Fruit fly (Drosophila melanogaster) whole organism, adult: Measurements from ENCODE around the gene alpha-Est7.
A peak's percentile ranks its signal among the peaks of the same experiment; 100 is the strongest.

Experiments
- CG11617 ChIP-seq: fragments of 200-800 bp; sonication (Bioruptor generic); optimal IDR thresholded peaks from 2 replicates; lab custom pipeline; 2017; ENCODE audit warnings: mild to moderate bottlenecking, missing biosample characterization, missing genetic modification reagents, missing genetic modification characterization
- CG1620 ChIP-seq: fragments of 200-800 bp; sonication (Bioruptor generic); optimal IDR thresholded peaks from 2 replicates; lab custom pipeline; 2016; ENCODE audit warnings: missing biosample characterization, missing genetic modification characterization
- CG33017 ChIP-seq: fragments of 200-800 bp; sonication (Bioruptor generic); optimal IDR thresholded peaks from 2 replicates; lab custom pipeline; 2018; ENCODE audit warnings: missing biosample characterization, mild to moderate bottlenecking, missing genetic modification characterization, moderate library complexity
- CG7101 ChIP-seq: fragments of 200-800 bp; sonication (Bioruptor generic); optimal IDR thresholded peaks from 2 replicates; lab custom pipeline; 2018; ENCODE audit warnings: missing biosample characterization, mild to moderate bottlenecking, missing genetic modification characterization, moderate library complexity
- Clk ChIP-seq: fragments of 200-800 bp; sonication (Bioruptor generic); optimal IDR thresholded peaks from 2 replicates; lab custom pipeline; 2017; ENCODE audit warnings: missing biosample characterization, missing genetic modification characterization
- Hr96 ChIP-seq: fragments of 200-800 bp; sonication (Bioruptor generic); optimal IDR thresholded peaks from 2 replicates; lab custom pipeline; 2016; ENCODE audit warnings: missing biosample characterization, missing genetic modification characterization
- bab1 ChIP-seq: fragments of 200-800 bp; sonication (Bioruptor generic); optimal IDR thresholded peaks from 3 replicates; lab custom pipeline; 2019; ENCODE audit warnings: missing biosample characterization, mild to moderate bottlenecking, missing genetic modification characterization, moderate library complexity
- cnc ChIP-seq, 2 experiments: fragments of >200 bp; optimal IDR thresholded peaks; 2 replicates each; lab custom pipeline; 2017
- kay ChIP-seq: fragments of 200-800 bp; sonication (Bioruptor generic); peaks from one replicate; lab custom pipeline; 2016; ENCODE audit warnings: missing biosample characterization, missing genetic modification characterization, borderline replicate concordance
- pad ChIP-seq: fragments of 200-800 bp; sonication (Bioruptor generic); optimal IDR thresholded peaks from 3 replicates; lab custom pipeline; 2017; ENCODE audit warnings: missing biosample characterization, missing genetic modification characterization, mild to moderate bottlenecking, moderate library complexity, missing genetic modification reagents

DNA sequence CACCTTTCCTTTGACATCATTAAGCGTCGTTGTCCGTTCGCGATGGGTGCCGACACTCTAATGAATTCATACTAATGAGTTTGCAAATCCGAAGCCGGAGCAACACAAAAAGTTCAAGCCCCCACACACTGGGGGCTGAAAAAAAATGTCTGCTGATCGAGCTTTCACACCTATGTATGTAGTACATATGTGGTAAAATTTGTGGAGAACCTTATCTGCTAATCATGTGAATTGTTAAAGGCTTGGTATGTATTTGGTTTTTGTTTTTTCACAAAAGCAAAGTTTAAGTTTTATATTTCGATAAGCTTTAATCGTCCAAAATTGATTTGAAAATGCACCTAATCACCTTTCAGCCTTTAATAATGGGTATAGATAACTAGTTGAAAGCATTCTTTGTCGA, 12.7 kb upstream of the alpha-Est7 start, which contains the start of gene alpha-Est5:
- TF ChIP-seq kay (GFP tag; lab: Kevin White, UChicago) (peak; percentile 87), CG11617 (GFP tag; lab: Kevin White, UChicago) (no peak), Clk (GFP tag; lab: Kevin White, UChicago) (no peak), bab1 (GFP tag; lab: Kevin White, UChicago) (peak; percentile 29), CG1620 (GFP tag; lab: Kevin White, UChicago) (peak; percentile 41), cnc (optimal IDR thresholded peaks at IDR 0.05; lab: Kevin White, UChicago) (peak in 1 of 2 experiments; percentile 55), pad (no peak), CG7101 (tag; lab: Kevin White, UChicago) (peak; percentile 14), CG33017 (peak; percentile 40), Hr96 (GFP tag; lab: Kevin White, UChicago) (peak; percentile 4)
